Fruit fly (Drosophila melanogaster): ENCODE results near the gene CG44774.

CG44774 gene

DNA sequence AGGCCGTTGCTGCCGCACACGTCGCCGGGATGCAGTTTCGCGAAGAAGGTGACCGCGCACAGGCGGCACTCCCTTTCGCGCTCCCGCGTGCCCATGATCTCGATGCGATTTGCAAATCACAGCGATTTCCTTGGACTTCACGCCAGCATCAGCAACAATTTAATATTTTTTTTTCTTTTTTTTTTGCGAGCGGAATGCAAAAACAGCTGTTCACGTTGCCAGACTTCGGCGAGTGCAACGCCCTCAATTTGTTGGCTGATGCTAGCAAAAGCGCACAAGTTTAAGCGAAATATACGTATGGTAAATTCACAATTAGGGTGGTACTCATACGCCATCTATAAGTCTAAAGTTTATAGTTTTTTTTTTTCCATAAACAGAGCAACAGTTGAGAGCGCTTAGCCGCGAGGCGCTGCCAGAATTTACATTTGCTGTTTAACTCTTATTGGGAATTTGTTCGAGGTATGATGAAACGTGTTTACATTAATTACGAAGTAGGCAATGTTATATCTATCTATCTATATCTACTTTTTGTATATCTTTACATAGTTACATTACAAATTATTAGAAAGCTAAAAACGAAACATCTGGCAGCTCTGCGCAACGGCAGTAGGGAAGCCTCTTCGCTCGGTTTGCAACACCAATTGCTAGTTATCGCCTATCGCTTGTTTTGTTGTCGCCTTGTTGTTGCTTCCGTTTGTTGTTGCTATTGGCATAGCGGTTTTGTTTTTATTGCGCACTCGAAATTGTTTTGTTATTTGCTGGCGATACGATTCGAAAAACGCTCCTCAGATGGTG is 19.5 kb downstream of the CG44774 start, which contains the start of the genes CG4041 and Hgsnat (continued):
- TF ChIP-seq fd64A (GFP tag; optimal IDR thresholded peaks at IDR 0.05), result no peak
- no peak for TF ChIP-seq fd96Cb (tag; optimal IDR thresholded peaks at IDR 0.05)
- TF ChIP-seq CHES-1-like (GFP tag; optimal IDR thresholded peaks at IDR 0.05), result no peak
- TF ChIP-seq Hr51 (GFP tag; optimal IDR thresholded peaks at IDR 0.05), result peak in 1 of 2 experiments; percentile 6
- no peak for TF ChIP-seq eve (GFP tag; optimal IDR thresholded peaks at IDR 0.05)
- no peak for TF ChIP-seq ase (GFP tag; IDR thresholded peaks at IDR 0.05)
- TF ChIP-seq Fer2 (tag; optimal IDR thresholded peaks at IDR 0.05), result no peak
- TF ChIP-seq NFAT (GFP tag; IDR thresholded peaks at IDR 0.05), result no peak
- no peak for TF ChIP-seq her (GFP tag; optimal IDR thresholded peaks at IDR 0.05)
- TF ChIP-seq Spps (tag; optimal IDR thresholded peaks at IDR 0.05), result no peak
- TF ChIP-seq CG2889 (GFP tag; IDR thresholded peaks at IDR 0.05), result no peak
- TF ChIP-seq NC2α (GFP tag; optimal IDR thresholded peaks at IDR 0.05), result no peak
- TF ChIP-seq Gug (GFP tag; IDR thresholded peaks at IDR 0.05), result no peak
- no peak for TF ChIP-seq CG14014 (GFP tag; IDR thresholded peaks at IDR 0.05)
- TF ChIP-seq CG17186 (GFP tag; optimal IDR thresholded peaks at IDR 0.05), result no peak
- TF ChIP-seq CG7963 (GFP tag; IDR thresholded peaks at IDR 0.05; ENCODE audit: partially characterized antibody), result no peak
- no peak for TF ChIP-seq slp2 (GFP tag; optimal IDR thresholded peaks at IDR 0.05)
- TF ChIP-seq CG3281 (GFP tag; optimal IDR thresholded peaks at IDR 0.05), result peak; percentile 18
- peak; percentile 1 for TF ChIP-seq nau (GFP tag; optimal IDR thresholded peaks at IDR 0.05)
- TF ChIP-seq CG2875 (GFP tag; optimal IDR thresholded peaks at IDR 0.05), result no peak
- no peak for TF ChIP-seq CG10366 (GFP tag; IDR thresholded peaks at IDR 0.05)
- TF ChIP-seq CoRest (tag; optimal IDR thresholded peaks at IDR 0.05), result peak; percentile 35
- TF ChIP-seq mam (GFP tag; optimal IDR thresholded peaks at IDR 0.05), result peak; percentile 26
- TF ChIP-seq CG2199 (GFP tag; IDR thresholded peaks at IDR 0.05), result no peak
- no peak for TF ChIP-seq ap (GFP tag; IDR thresholded peaks at IDR 0.05)
- no peak for TF ChIP-seq CG11093 (GFP tag; IDR thresholded peaks at IDR 0.05)
- TF ChIP-seq Opbp (GFP tag; IDR thresholded peaks at IDR 0.05; ENCODE audit: partially characterized antibody), result no peak
- TF ChIP-seq Tbp (GFP tag; optimal IDR thresholded peaks at IDR 0.05), result no peak
- peak; percentile 81 for TF ChIP-seq CG4360 (GFP tag; IDR thresholded peaks at IDR 0.05)
- TF ChIP-seq CG9817 (tag; optimal IDR thresholded peaks at IDR 0.05), result no peak
- no peak for TF ChIP-seq CG10321 (GFP tag; IDR thresholded peaks at IDR 0.05)
- peak; percentile 50 for TF ChIP-seq BEAF-32 (GFP tag; optimal IDR thresholded peaks at IDR 0.05)
- TF ChIP-seq CG43689 (GFP tag; IDR thresholded peaks at IDR 0.05), result no peak
- TF ChIP-seq CG11247 (GFP tag; IDR thresholded peaks at IDR 0.05), result no peak
- TF ChIP-seq CG7928 (GFP tag; optimal IDR thresholded peaks at IDR 0.05), result no peak
- TF ChIP-seq Elba2 (GFP tag; optimal IDR thresholded peaks at IDR 0.05), result peak; percentile 84
- TF ChIP-seq cas (GFP tag; IDR thresholded peaks at IDR 0.05), result no peak
- no peak for TF ChIP-seq psq (GFP tag; optimal IDR thresholded peaks at IDR 0.05)
- TF ChIP-seq fd3F (GFP tag; optimal IDR thresholded peaks at IDR 0.05), result no peak
- peak; percentile 15 for TF ChIP-seq Xbp1 (GFP tag; optimal IDR thresholded peaks at IDR 0.05)
- TF ChIP-seq PHDP (tag; optimal IDR thresholded peaks at IDR 0.05), result peak; percentile 10
- no peak for TF ChIP-seq nerfin-2 (GFP tag; IDR thresholded peaks at IDR 0.05; ENCODE audit: partially characterized antibody)
- TF ChIP-seq CG14860 (GFP tag; IDR thresholded peaks at IDR 0.05; ENCODE audit: partially characterized antibody), result no peak
- no peak for TF ChIP-seq eyg (GFP tag; optimal IDR thresholded peaks at IDR 0.05)
- TF ChIP-seq odd (GFP tag; optimal IDR thresholded peaks at IDR 0.05), result no peak
- TF ChIP-seq CG14667 (GFP tag; IDR thresholded peaks at IDR 0.05), result no peak
- TF ChIP-seq Dp (GFP tag; optimal IDR thresholded peaks at IDR 0.05), result peak; percentile 5
- TF ChIP-seq CG4404 (GFP tag; IDR thresholded peaks at IDR 0.05), result no peak
- no peak for TF ChIP-seq chif (GFP tag; optimal IDR thresholded peaks at IDR 0.05)
- TF ChIP-seq Hmx (GFP tag; optimal IDR thresholded peaks at IDR 0.05), result no peak
